Fruit fly (Drosophila melanogaster) whole organism, embryonic: ENCODE measurements around the gene Sur.

Source experiments
- CG10366 ChIP-seq: fragments of 200-800 bp; sonication (Bioruptor generic); IDR thresholded peaks from 2 replicates; pipeline ENCODE4 v1.3.6; 2022; ENCODE audit warnings: missing biosample characterization, missing genetic modification characterization
- CG15269 ChIP-seq: fragments of 200-800 bp; sonication (Bioruptor generic); optimal IDR thresholded peaks from 2 replicates; lab custom pipeline; 2018; ENCODE audit warnings: missing biosample characterization, mild to moderate bottlenecking, missing genetic modification characterization, moderate library complexity
- CG1529 ChIP-seq: fragments of 200-800 bp; sonication (Bioruptor generic); optimal IDR thresholded peaks from 3 replicates; lab custom pipeline; 2018; ENCODE audit warnings: missing biosample characterization, missing genetic modification characterization
- CG1647 ChIP-seq: fragments of 200-800 bp; sonication (Bioruptor generic); optimal IDR thresholded peaks from 3 replicates; lab custom pipeline; 2016; ENCODE audit warnings: missing biosample characterization, missing genetic modification characterization
- CG16815 ChIP-seq: fragments of 200-800 bp; sonication (Bioruptor generic); optimal IDR thresholded peaks from 3 replicates; lab custom pipeline; 2017; ENCODE audit warnings: missing biosample characterization, mild to moderate bottlenecking, missing genetic modification characterization
- CG2202 ChIP-seq: fragments of 200-800 bp; sonication (Bioruptor generic); optimal IDR thresholded peaks from 2 replicates; lab custom pipeline; 2018; ENCODE audit warnings: missing biosample characterization, mild to moderate bottlenecking, missing genetic modification characterization
- CG30020 ChIP-seq: fragments of 200-800 bp; optimal IDR thresholded peaks from 2 replicates; lab custom pipeline; 2019; ENCODE audit warnings: missing biosample characterization, mild to moderate bottlenecking, missing genetic modification characterization, moderate library complexity
- CG31224 ChIP-seq: fragments of 200-800 bp; sonication (Bioruptor generic); IDR thresholded peaks from 2 replicates; pipeline ENCODE4 v1.3.6; 2022; ENCODE audit warnings: missing biosample characterization, missing genetic modification characterization
- CG34376 ChIP-seq: fragments of 200-800 bp; sonication (Bioruptor generic); optimal IDR thresholded peaks from 2 replicates; lab custom pipeline; 2018; ENCODE audit warnings: missing biosample characterization, mild to moderate bottlenecking, missing genetic modification characterization
- CG4328 ChIP-seq: fragments of 200-800 bp; sonication (Bioruptor generic); optimal IDR thresholded peaks from 3 replicates; lab custom pipeline; 2017; ENCODE audit warnings: missing biosample characterization, missing genetic modification reagents, missing genetic modification characterization
- CG4707 ChIP-seq: fragments of 200-800 bp; sonication (Bioruptor generic); optimal IDR thresholded peaks from 2 replicates; lab custom pipeline; 2018; ENCODE audit warnings: missing biosample characterization, mild to moderate bottlenecking, missing genetic modification characterization, moderate library complexity
- CG5953 ChIP-seq: fragments of 200-800 bp; sonication (Bioruptor generic); IDR thresholded peaks from 2 replicates; pipeline ENCODE4 v1.3.6; 2022; ENCODE audit warnings: missing biosample characterization, missing genetic modification characterization
- CG6175 ChIP-seq: fragments of 200-800 bp; sonication (Bioruptor generic); IDR thresholded peaks from 3 replicates; pipeline ENCODE4 v1.3.6; 2022; ENCODE audit warnings: missing biosample characterization, missing genetic modification characterization
- CG6272 ChIP-seq: fragments of 200-800 bp; sonication (Bioruptor generic); IDR thresholded peaks from 2 replicates; pipeline ENCODE4 v1.3.6; 2022; ENCODE audit warnings: missing biosample characterization, missing genetic modification characterization
- CG7745 ChIP-seq: fragments of 200-800 bp; sonication (Bioruptor generic); optimal IDR thresholded peaks from 2 replicates; lab custom pipeline; 2018; ENCODE audit warnings: missing biosample characterization, mild to moderate bottlenecking, missing genetic modification characterization, moderate library complexity
- CG9817 ChIP-seq: fragments of 200-800 bp; sonication (Bioruptor generic); optimal IDR thresholded peaks from 2 replicates; lab custom pipeline; 2018; ENCODE audit warnings: missing biosample characterization, mild to moderate bottlenecking, missing genetic modification characterization, moderate library complexity
- CTCF ChIP-seq: fragments of 200-800 bp; sonication (Bioruptor generic); optimal IDR thresholded peaks from 2 replicates; lab custom pipeline; 2017; ENCODE audit warnings: missing biosample characterization, mild to moderate bottlenecking, missing genetic modification characterization, moderate library complexity
- Dek ChIP-seq: fragments of 200-800 bp; sonication (Bioruptor generic); optimal IDR thresholded peaks from 3 replicates; lab custom pipeline; 2019; ENCODE audit warnings: missing biosample characterization, mild to moderate bottlenecking, missing genetic modification characterization, moderate library complexity
- E2f2 ChIP-seq: fragments of 200-800 bp; sonication (Bioruptor generic); IDR thresholded peaks from 2 replicates; pipeline ENCODE4 v1.3.6; 2022; ENCODE audit warnings: missing biosample characterization, missing genetic modification characterization
- Ets97D ChIP-seq: fragments of 200-800 bp; sonication (Bioruptor generic); optimal IDR thresholded peaks from 3 replicates; lab custom pipeline; 2016; ENCODE audit warnings: missing biosample characterization, missing genetic modification characterization
- Gsc ChIP-seq: fragments of 200-800 bp; sonication (Bioruptor generic); IDR thresholded peaks from 2 replicates; pipeline ENCODE4 v1.3.6; 2022; ENCODE audit warnings: missing biosample characterization, missing genetic modification characterization
- Jarid2 ChIP-seq: fragments of 200-800 bp; sonication (Bioruptor generic); optimal IDR thresholded peaks from 3 replicates; lab custom pipeline; 2017; ENCODE audit warnings: mild to moderate bottlenecking, missing biosample characterization, missing genetic modification reagents, missing genetic modification characterization
- Lpt ChIP-seq: fragments of >200 bp; optimal IDR thresholded peaks from 2 replicates; lab custom pipeline; 2018; ENCODE audit warnings: missing biosample characterization, missing genetic modification characterization
- MESR4 ChIP-seq: fragments of 200-800 bp; sonication (Bioruptor generic); optimal IDR thresholded peaks from 2 replicates; lab custom pipeline; 2018; ENCODE audit warnings: missing biosample characterization, mild to moderate bottlenecking, missing genetic modification characterization, moderate library complexity
- Med ChIP-seq: fragments of 200-800 bp; sonication (Bioruptor generic); peaks from one replicate; lab custom pipeline; 2016; ENCODE audit warnings: missing biosample characterization, missing genetic modification characterization, mild to moderate bottlenecking, inconsistent platforms, moderate library complexity
- Nf-YB ChIP-seq: fragments of 200-800 bp; sonication (Bioruptor generic); optimal IDR thresholded peaks from 3 replicates; lab custom pipeline; 2019; ENCODE audit warnings: missing biosample characterization, mild to moderate bottlenecking, missing genetic modification characterization, moderate library complexity
- Sox100B ChIP-seq: fragments of 200-800 bp; sonication (Bioruptor generic); optimal IDR thresholded peaks from 3 replicates; lab custom pipeline; 2018; ENCODE audit warnings: missing biosample characterization, mild to moderate bottlenecking, missing genetic modification characterization
- Taf1 ChIP-seq: fragments of 200-800 bp; sonication (Bioruptor generic); IDR thresholded peaks from 2 replicates; pipeline ENCODE4 v1.3.6; 2022; ENCODE audit warnings: missing biosample characterization, missing genetic modification characterization
- Xrp1 ChIP-seq: fragments of 200-800 bp; sonication (Bioruptor generic); IDR thresholded peaks from 2 replicates; pipeline ENCODE4 v1.3.6; 2022; ENCODE audit warnings: missing biosample characterization, missing genetic modification characterization
- amos ChIP-seq: fragments of 200-800 bp; sonication (Bioruptor generic); IDR thresholded peaks from 2 replicates; pipeline ENCODE4 v1.3.6; 2022; ENCODE audit warnings: missing biosample characterization, missing genetic modification characterization; ENCODE audit not compliant: partially characterized antibody
- chif ChIP-seq, 2 experiments: fragments of 200-800 bp; sonication (Bioruptor generic); optimal IDR thresholded peaks; 3 replicates each; lab custom pipeline; 2016; ENCODE audit warnings: missing biosample characterization in 2 of 2, missing genetic modification characterization in 2 of 2
- ci ChIP-seq: fragments of 200-800 bp; sonication (Bioruptor generic); IDR thresholded peaks from 3 replicates; pipeline ENCODE4 v1.3.6; 2022; ENCODE audit warnings: missing biosample characterization, missing genetic modification characterization
- crol ChIP-seq: fragments of 200-800 bp; sonication (Bioruptor generic); IDR thresholded peaks from 2 replicates; pipeline ENCODE4 v1.3.6; 2022; ENCODE audit warnings: missing biosample characterization, missing genetic modification characterization
- dati ChIP-seq: fragments of 200-800 bp; sonication (Bioruptor generic); IDR thresholded peaks from 2 replicates; pipeline ENCODE4 v1.3.6; 2022; ENCODE audit warnings: missing biosample characterization, missing genetic modification characterization
- dysf ChIP-seq: fragments of 200-800 bp; sonication (Bioruptor generic); IDR thresholded peaks from 3 replicates; pipeline ENCODE4 v1.3.6; 2022; ENCODE audit warnings: missing biosample characterization, missing genetic modification characterization
- exex ChIP-seq: fragments of 200-800 bp; sonication (Bioruptor generic); optimal IDR thresholded peaks from 4 replicates; lab custom pipeline; 2018; ENCODE audit warnings: missing biosample characterization, mild to moderate bottlenecking, missing genetic modification characterization, moderate library complexity
- fru ChIP-seq: fragments of >200 bp; optimal IDR thresholded peaks from 2 replicates; lab custom pipeline; 2017
- gsb ChIP-seq: fragments of 200-800 bp; sonication (Bioruptor generic); IDR thresholded peaks from 2 replicates; pipeline ENCODE4 v1.3.6; 2022; ENCODE audit warnings: missing biosample characterization, missing genetic modification characterization
- gt ChIP-seq: fragments of 200-800 bp; sonication (Bioruptor generic); IDR thresholded peaks from 2 replicates; pipeline ENCODE4 v1.3.6; 2022; ENCODE audit warnings: missing biosample characterization, missing genetic modification characterization
- hb ChIP-seq: fragments of 200-800 bp; sonication (Bioruptor generic); IDR thresholded peaks from 3 replicates; pipeline ENCODE4 v1.3.6; 2022; ENCODE audit warnings: missing biosample characterization, missing genetic modification characterization; ENCODE audit not compliant: partially characterized antibody
- insv ChIP-seq, 2 experiments: fragments of 200-800 bp; sonication (Bioruptor generic); optimal IDR thresholded peaks; 3 replicates each; lab custom pipeline; 2016 to 2018; ENCODE audit warnings: missing biosample characterization in 2 of 2, missing genetic modification characterization in 2 of 2
- ken ChIP-seq: fragments of 200-800 bp; sonication (Bioruptor generic); IDR thresholded peaks from 3 replicates; pipeline ENCODE4 v1.3.6; 2022; ENCODE audit warnings: missing biosample characterization, missing genetic modification characterization
- mam ChIP-seq: fragments of 200-800 bp; sonication (Bioruptor generic); optimal IDR thresholded peaks from 3 replicates; lab custom pipeline; 2016; ENCODE audit warnings: missing biosample characterization, missing genetic modification characterization
- onecut ChIP-seq: fragments of 200-800 bp; sonication (Bioruptor generic); IDR thresholded peaks from 2 replicates; pipeline ENCODE4 v1.3.6; 2022; ENCODE audit warnings: missing biosample characterization, missing genetic modification characterization
- pnt ChIP-seq: fragments of 200-800 bp; sonication (Bioruptor generic); optimal IDR thresholded peaks from 3 replicates; lab custom pipeline; 2016; ENCODE audit warnings: missing biosample characterization, missing genetic modification characterization
- pros ChIP-seq: fragments of 200-800 bp; sonication (Bioruptor generic); optimal IDR thresholded peaks from 3 replicates; lab custom pipeline; 2019; ENCODE audit warnings: missing biosample characterization, mild to moderate bottlenecking, missing genetic modification characterization, moderate library complexity
- psq ChIP-seq: fragments of 200-800 bp; sonication (Bioruptor generic); optimal IDR thresholded peaks from 2 replicates; lab custom pipeline; 2017; ENCODE audit warnings: missing biosample characterization, missing genetic modification characterization
- pzg ChIP-seq: fragments of 200-800 bp; sonication (Bioruptor generic); optimal IDR thresholded peaks from 3 replicates; lab custom pipeline; 2018; ENCODE audit warnings: missing biosample characterization, mild to moderate bottlenecking, missing genetic modification characterization, moderate library complexity
- shn ChIP-seq: fragments of 200-800 bp; sonication (Bioruptor generic); optimal IDR thresholded peaks from 3 replicates; lab custom pipeline; 2016; ENCODE audit warnings: missing biosample characterization, missing genetic modification characterization
- ssp ChIP-seq: fragments of 200-800 bp; sonication (Bioruptor generic); IDR thresholded peaks from 2 replicates; pipeline ENCODE4 v1.3.6; 2022; ENCODE audit warnings: missing biosample characterization, missing genetic modification characterization
- tgo ChIP-seq: fragments of 200-800 bp; sonication (Bioruptor generic); IDR thresholded peaks from 3 replicates; pipeline ENCODE4 v1.3.6; 2022; ENCODE audit warnings: missing biosample characterization, missing genetic modification characterization
- tio ChIP-seq: fragments of 200-800 bp; sonication (Bioruptor generic); optimal IDR thresholded peaks from 2 replicates; lab custom pipeline; 2017; ENCODE audit warnings: missing biosample characterization, missing genetic modification characterization, inconsistent platforms
- trem ChIP-seq: fragments of 200-800 bp; optimal IDR thresholded peaks from 3 replicates; lab custom pipeline; 2019; ENCODE audit warnings: missing biosample characterization, mild to moderate bottlenecking, missing genetic modification characterization, moderate library complexity
- zen2 ChIP-seq: fragments of 200-800 bp; sonication (Bioruptor generic); IDR thresholded peaks from 3 replicates; pipeline ENCODE4 v1.3.6; 2022; ENCODE audit warnings: missing biosample characterization, missing genetic modification characterization; ENCODE audit not compliant: partially characterized antibody

Gene Sur

dm6 chr2L:10246785-10247190 lies 47.9 kb upstream of the Sur start, which contains the start of gene chico (continued):
- TF ChIP-seq Taf1: no peak
- TF ChIP-seq pzg: peak; percentile 97
- TF ChIP-seq pros (GFP tag; lab: Kevin White, UChicago): no peak
- TF ChIP-seq chif (GFP tag; optimal IDR thresholded peaks at IDR 0.05; lab: Kevin White, UChicago): no peak
- no peak for TF ChIP-seq CG7745
- no peak for TF ChIP-seq Nf-YB (GFP tag; lab: Kevin White, UChicago)
- no peak for TF ChIP-seq psq (GFP tag; lab: Kevin White, UChicago)
- no peak for TF ChIP-seq tgo (GFP tag; lab: Robert Waterston, UW)
- TF ChIP-seq E2f2 (GFP tag; lab: Robert Waterston, UW): peak; percentile 74
- TF ChIP-seq CG6272 (GFP tag; lab: Robert Waterston, UW): no peak
- no peak for TF ChIP-seq CG2202
- TF ChIP-seq ssp (GFP tag; lab: Robert Waterston, UW): no peak
- TF ChIP-seq CG6175: no peak
- no peak for TF ChIP-seq crol (GFP tag; lab: Robert Waterston, UW)
- TF ChIP-seq gt: no peak
- TF ChIP-seq CG34376 (GFP tag; lab: Kevin White, UChicago): peak; percentile 63
- no peak for TF ChIP-seq Lpt (GFP tag; lab: Kevin White, UChicago)
- no peak; the same call in 2 of the 3 replicates for TF ChIP-seq zen2 (GFP tag; lab: Robert Waterston, UW)
- TF ChIP-seq gsb (GFP tag; lab: Robert Waterston, UW): no peak
- TF ChIP-seq ken (GFP tag; lab: Robert Waterston, UW): no peak
- no peak for TF ChIP-seq CG9817 (tag; lab: Kevin White, UChicago)
- no peak for TF ChIP-seq CG4328
- peak; percentile 83 for TF ChIP-seq Med (GFP tag; lab: Kevin White, UChicago)
- peak; percentile 79 for TF ChIP-seq MESR4 (GFP tag; lab: Kevin White, UChicago)
- no peak for TF ChIP-seq Gsc
- no peak for TF ChIP-seq onecut (GFP tag; lab: Robert Waterston, UW)
- no peak for TF ChIP-seq CTCF (GFP tag; lab: Kevin White, UChicago)
- no peak for TF ChIP-seq hb (GFP tag; lab: Robert Waterston, UW)
- TF ChIP-seq fru (lab: Kevin White, UChicago): no peak
- TF ChIP-seq CG31224 (GFP tag; lab: Robert Waterston, UW): no peak
- no peak for TF ChIP-seq exex
- TF ChIP-seq dysf: no peak
- peak; percentile 83 for TF ChIP-seq Ets97D
- no peak for TF ChIP-seq Dek (tag; lab: Kevin White, UChicago)
- TF ChIP-seq CG4707 (GFP tag; lab: Kevin White, UChicago): no peak
- TF ChIP-seq insv (GFP tag; optimal IDR thresholded peaks at IDR 0.05; lab: Kevin White, UChicago): no peak
- TF ChIP-seq dati (GFP tag; lab: Robert Waterston, UW): no peak
- no peak for TF ChIP-seq Xrp1
- TF ChIP-seq trem: peak; percentile 80
- no peak for TF ChIP-seq CG5953 (GFP tag; lab: Robert Waterston, UW)
- no peak for TF ChIP-seq tio
- no peak for TF ChIP-seq Sox100B (GFP tag; lab: Kevin White, UChicago)
- no peak for TF ChIP-seq ci
- no peak for TF ChIP-seq CG1647
- no peak for TF ChIP-seq pnt
- TF ChIP-seq shn (GFP tag; lab: Kevin White, UChicago): no peak
- no peak; the same call in 1 of the 2 replicates for TF ChIP-seq amos
- TF ChIP-seq CG16815 (GFP tag; lab: Kevin White, UChicago): no peak
- TF ChIP-seq Jarid2 (GFP tag; lab: Kevin White, UChicago): no peak
- no peak for TF ChIP-seq CG10366 (GFP tag; lab: Robert Waterston, UW)
- peak; percentile 91 for TF ChIP-seq CG30020 (tag; lab: Kevin White, UChicago)
- TF ChIP-seq CG1529: no peak
- no peak for TF ChIP-seq CG15269 (tag; lab: Kevin White, UChicago)
- TF ChIP-seq mam (GFP tag; lab: Kevin White, UChicago): no peak
